Worm (Caenorhabditis elegans): ENCODE results near the gene F01D5.3.

DNA sequence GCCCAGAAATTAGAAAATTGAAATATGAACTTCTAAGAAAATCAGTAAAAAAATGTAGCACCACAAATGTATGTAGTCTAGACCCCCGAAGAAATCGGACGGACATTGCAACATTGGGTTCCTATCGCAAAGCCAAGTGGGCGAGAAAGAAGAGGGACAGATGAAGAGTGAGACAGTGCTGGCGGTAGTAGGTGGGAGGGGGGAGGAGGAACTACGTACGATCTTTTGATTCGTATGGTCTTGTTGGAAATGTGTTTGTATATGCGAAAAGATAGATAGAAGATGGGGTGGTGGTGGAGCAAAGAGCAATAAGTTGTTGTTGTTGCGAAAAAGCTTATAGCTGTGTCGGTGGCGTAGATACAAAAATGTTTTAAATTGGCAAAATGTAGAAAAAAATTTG, 38.4 kb upstream of the F01D5.3 start:
- TF ChIP-seq fkh-10 (GFP tag; optimal IDR thresholded peaks at IDR 0.05), result no peak
- no peak for TF ChIP-seq tbx-7 (tag; optimal IDR thresholded peaks at IDR 0.05)

All from whole organism, late embryonic.